Worm (Caenorhabditis elegans): ENCODE data around the gene cyp-33C6.

cyp-33C6 gene

DNA sequence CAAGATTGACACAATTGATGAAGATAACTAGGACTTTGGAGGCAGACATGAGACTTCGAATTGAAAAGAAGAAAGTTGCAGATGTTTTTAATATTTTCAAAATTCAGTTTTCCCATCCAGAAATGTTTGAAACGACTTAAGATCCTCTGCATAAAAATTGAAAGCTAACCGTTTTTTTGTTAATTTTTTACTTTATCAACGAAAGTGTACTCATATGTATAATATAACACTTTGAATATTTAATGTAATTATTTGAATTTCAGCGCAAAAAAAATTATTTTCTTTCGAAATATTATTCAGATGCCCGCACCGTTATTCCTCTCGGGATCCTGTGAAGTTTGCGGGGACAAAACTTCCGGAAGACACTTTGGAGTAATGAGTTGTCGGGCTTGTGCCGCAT is 22.3 kb downstream of the cyp-33C6 start, which contains the start of gene nhr-18:
Gene nhr-18, plus strand, starts transcription at position 301 of the 400 bp plus-strand sequence.
- no peak for TF ChIP-seq ceh-14 (tag; optimal IDR thresholded peaks at IDR 0.05)
- no peak for TF ChIP-seq tbx-7 (tag; optimal IDR thresholded peaks at IDR 0.05)
- TF ChIP-seq syd-9 (tag; optimal IDR thresholded peaks at IDR 0.05) = no peak
- no peak for TF ChIP-seq unc-3 (GFP tag; conservative IDR thresholded peaks at IDR 0.05)
- TF ChIP-seq unc-3 (tag; optimal IDR thresholded peaks at IDR 0.05) = no peak
- no peak for TF ChIP-seq hlh-13 (GFP tag; optimal IDR thresholded peaks at IDR 0.05)
- no peak for TF ChIP-seq unc-55 (GFP tag; optimal IDR thresholded peaks at IDR 0.05)
- no peak for TF ChIP-seq hlh-8 (tag; optimal IDR thresholded peaks at IDR 0.05)
- no peak for TF ChIP-seq ahr-1 (tag; optimal IDR thresholded peaks at IDR 0.05)
- TF ChIP-seq elt-2 (tag; optimal IDR thresholded peaks at IDR 0.05) = no peak
- no peak for TF ChIP-seq ama-1 (optimal IDR thresholded peaks at IDR 0.05)
- TF ChIP-seq zip-5 (tag; optimal IDR thresholded peaks at IDR 0.05) = no peak
- TF ChIP-seq hlh-15 (tag; optimal IDR thresholded peaks at IDR 0.05) = no peak
- TF ChIP-seq pha-2 (tag; optimal IDR thresholded peaks at IDR 0.05) = no peak
- no peak for TF ChIP-seq ceh-24 (tag; optimal IDR thresholded peaks at IDR 0.05)
- no peak for TF ChIP-seq T23F11.4 (GFP tag; optimal IDR thresholded peaks at IDR 0.05)
- no peak for TF ChIP-seq fkh-6 (tag; optimal IDR thresholded peaks at IDR 0.05)

DNA sequence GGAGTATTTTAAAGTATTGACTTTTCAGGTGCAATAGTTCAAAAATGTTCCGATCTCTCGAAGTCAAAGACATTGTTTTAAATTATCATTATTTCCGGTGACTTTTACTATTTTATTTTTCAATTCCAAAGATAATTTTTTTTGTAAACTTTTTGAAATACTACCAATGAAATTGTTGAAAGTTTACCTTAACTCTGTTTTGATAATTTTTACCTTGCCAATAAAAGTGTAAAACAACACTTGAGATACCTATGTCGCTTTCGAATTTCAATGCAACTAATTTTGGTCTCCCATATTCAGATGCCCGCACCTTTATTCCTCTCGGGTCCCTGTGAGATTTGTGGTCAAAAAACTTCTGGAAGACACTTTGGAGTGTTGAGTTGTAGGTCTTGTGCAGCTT is 24.1 kb downstream of the cyp-33C6 start, which contains the start of gene nhr-103:
Gene nhr-103, plus strand, starts transcription at position 301 of the 400 bp plus-strand sequence.
- no peak for TF ChIP-seq ceh-19 (GFP tag; optimal IDR thresholded peaks at IDR 0.05)
- TF ChIP-seq tbx-2 (tag; optimal IDR thresholded peaks at IDR 0.05) = no peak
- TF ChIP-seq ref-2 (tag; optimal IDR thresholded peaks at IDR 0.05) = no peak
- no peak for TF ChIP-seq ceh-31 (tag; optimal IDR thresholded peaks at IDR 0.05)
- no peak for TF ChIP-seq dmd-4 (tag; optimal IDR thresholded peaks at IDR 0.05; ENCODE audit: borderline replicate concordance)
- TF ChIP-seq ets-4 (tag; optimal IDR thresholded peaks at IDR 0.05) = no peak
- no peak for TF ChIP-seq nhr-232 (tag; optimal IDR thresholded peaks at IDR 0.05)
- TF ChIP-seq fax-1 (tag; optimal IDR thresholded peaks at IDR 0.05) = no peak
- no peak for TF ChIP-seq ceh-24 (tag; optimal IDR thresholded peaks at IDR 0.05)
- TF ChIP-seq syd-9 (tag; optimal IDR thresholded peaks at IDR 0.05) = no peak
- TF ChIP-seq K02D7.2 (tag; optimal IDR thresholded peaks at IDR 0.05) = no peak
- TF ChIP-seq elt-2 (tag; optimal IDR thresholded peaks at IDR 0.05) = no peak
- TF ChIP-seq dve-1 (tag; optimal IDR thresholded peaks at IDR 0.05) = no peak
- no peak for TF ChIP-seq unc-42 (tag; optimal IDR thresholded peaks at IDR 0.05)
- TF ChIP-seq pag-3 (tag; optimal IDR thresholded peaks at IDR 0.05; ENCODE audit: borderline replicate concordance) = no peak
- TF ChIP-seq ceh-6 (GFP tag; optimal IDR thresholded peaks at IDR 0.05) = no peak
- no peak for TF ChIP-seq unc-55 (GFP tag; optimal IDR thresholded peaks at IDR 0.05)
- TF ChIP-seq ceh-2 (tag; optimal IDR thresholded peaks at IDR 0.05) = no peak
- no peak for TF ChIP-seq ama-1 (optimal IDR thresholded peaks at IDR 0.05)
- no peak for TF ChIP-seq ceh-9 (tag; optimal IDR thresholded peaks at IDR 0.05)

DNA sequence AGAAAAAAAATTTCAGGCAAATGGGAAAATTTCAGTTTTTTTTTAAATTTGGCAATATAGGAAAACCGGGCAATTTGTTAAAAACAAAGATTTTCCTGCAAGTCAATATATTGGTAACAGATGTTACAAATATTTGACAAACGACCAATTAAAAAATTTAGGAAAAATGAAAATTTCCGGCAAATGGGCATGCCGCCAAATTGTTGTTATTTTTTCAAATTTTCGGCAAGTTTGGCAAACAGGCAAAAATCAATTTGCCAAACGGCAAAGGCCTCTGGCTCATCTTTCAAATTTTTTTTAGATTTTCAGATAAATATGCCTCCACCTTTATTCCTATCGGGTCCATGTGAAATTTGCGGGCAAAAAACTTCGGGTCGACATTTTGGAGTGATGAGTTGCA is 27.4 kb downstream of the cyp-33C6 start, which contains the start of gene nhr-128:
Gene nhr-128, plus strand, starts transcription at position 301 of the 400 bp plus-strand sequence.
- no peak for TF ChIP-seq fkh-6 (tag; optimal IDR thresholded peaks at IDR 0.05)
- TF ChIP-seq mec-3 (tag; optimal IDR thresholded peaks at IDR 0.05; ENCODE audit: borderline replicate concordance) = no peak
- no peak for TF ChIP-seq K09A11.1 (tag; optimal IDR thresholded peaks at IDR 0.05; ENCODE audit: insufficient read depth)
- TF ChIP-seq C38D4.7 (GFP tag; optimal IDR thresholded peaks at IDR 0.05) = no peak
- no peak for TF ChIP-seq zip-5 (tag; optimal IDR thresholded peaks at IDR 0.05)
- no peak for TF ChIP-seq odd-2 (tag; optimal IDR thresholded peaks at IDR 0.05)
- TF ChIP-seq ceh-2 (tag; optimal IDR thresholded peaks at IDR 0.05) = no peak
- no peak for TF ChIP-seq pqm-1 (tag; optimal IDR thresholded peaks at IDR 0.05)
- no peak for TF ChIP-seq nhr-232 (tag; optimal IDR thresholded peaks at IDR 0.05)

DNA sequence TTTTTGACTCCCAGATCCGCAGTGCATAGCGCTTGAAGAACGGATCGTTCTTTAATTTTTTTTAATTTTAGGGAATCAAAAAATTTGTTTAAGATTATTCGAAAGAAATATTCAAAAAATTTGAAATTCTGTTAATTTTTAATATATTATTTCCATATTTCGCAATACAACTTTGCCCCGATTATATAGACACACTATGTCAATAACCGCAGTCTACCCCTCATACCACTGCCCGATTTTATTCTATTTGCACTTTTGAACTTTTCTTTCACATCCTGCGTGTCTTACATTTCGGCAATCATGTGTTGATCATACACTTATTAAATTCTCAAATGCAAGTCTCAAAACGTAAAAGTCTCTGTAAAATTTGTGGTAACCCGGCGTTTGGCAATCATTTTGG is 30.4 kb downstream of the cyp-33C6 start, which contains the start of gene nhr-56:
Gene nhr-56, plus strand, starts transcription at position 202 of the 400 bp plus-strand sequence.
- TF ChIP-seq hlh-30 (tag; optimal IDR thresholded peaks at IDR 0.05; ENCODE audit: insufficient read depth) = peak; percentile 22
- no peak for TF ChIP-seq ceh-34 (tag; optimal IDR thresholded peaks at IDR 0.05)
